Worm (Caenorhabditis elegans) whole organism, early embryonic: Measurements from ENCODE around the gene C50E3.12.

Source experiments
- B0310.2 ChIP-seq: sonication (generic microtip); optimal IDR thresholded peaks from 2 replicates; lab custom pipeline; 2016; ENCODE audit warnings: mild to moderate bottlenecking, missing genetic modification characterization, missing compliant biosample characterization
- F13C5.2 ChIP-seq: sonication (generic microtip); optimal IDR thresholded peaks from 2 replicates; lab custom pipeline; 2017; ENCODE audit warnings: mild to moderate bottlenecking, missing genetic modification characterization, inconsistent platforms, missing compliant biosample characterization
- aly-1 ChIP-seq: sonication (generic microtip); optimal IDR thresholded peaks from 2 replicates; lab custom pipeline; 2016; ENCODE audit warnings: missing genetic modification characterization, missing compliant biosample characterization
- ama-1 ChIP-seq: fragments of 150-350 bp; optimal IDR thresholded peaks from 2 replicates; lab custom pipeline; 2014
- ceh-13 ChIP-seq: fragments of 200-800 bp; sonication (Bioruptor generic); optimal IDR thresholded peaks from 2 replicates; lab custom pipeline; 2018; ENCODE audit warnings: mild to moderate bottlenecking, missing genetic modification characterization, missing compliant biosample characterization
- ceh-36 ChIP-seq: sonication (generic microtip); optimal IDR thresholded peaks from 2 replicates; lab custom pipeline; 2016; ENCODE audit warnings: missing genetic modification characterization, inconsistent platforms, missing compliant biosample characterization
- ets-7 ChIP-seq: sonication (generic microtip); optimal IDR thresholded peaks from 2 replicates; lab custom pipeline; 2016; ENCODE audit warnings: missing genotype, missing genetic modification characterization, missing compliant biosample characterization
- flt-1 ChIP-seq: fragments of 200-800 bp; sonication (Bioruptor generic); IDR thresholded peaks from 2 replicates; pipeline ENCODE4 v1.3.6; 2022; ENCODE audit warnings: missing genetic modification characterization, missing compliant biosample characterization
- hmbx-1 ChIP-seq: sonication (generic microtip); optimal IDR thresholded peaks from 2 replicates; lab custom pipeline; 2016; ENCODE audit warnings: mild to moderate bottlenecking, missing genetic modification characterization, missing compliant biosample characterization
- hmg-4 ChIP-seq: fragments of 200-800 bp; sonication (Bioruptor generic); optimal IDR thresholded peaks from 2 replicates; lab custom pipeline; 2018; ENCODE audit warnings: mild to moderate bottlenecking, missing genetic modification characterization, missing compliant biosample characterization
- hnd-1 ChIP-seq: sonication (generic microtip); optimal IDR thresholded peaks from 2 replicates; lab custom pipeline; 2016; ENCODE audit warnings: missing genetic modification characterization, missing compliant biosample characterization
- pes-1 ChIP-seq: fragments of 200-800 bp; sonication (Bioruptor generic); IDR thresholded peaks from 2 replicates; pipeline ENCODE4 v1.3.6; 2022; ENCODE audit warnings: missing genetic modification reagents, missing genetic modification characterization, missing compliant biosample characterization
- scrt-1 ChIP-seq: fragments of 200-800 bp; sonication (Bioruptor generic); IDR thresholded peaks from 2 replicates; pipeline ENCODE4 v1.3.6; 2022; ENCODE audit warnings: missing genetic modification characterization, missing compliant biosample characterization
- sea-1 ChIP-seq: fragments of 200-800 bp; sonication (Bioruptor generic); conservative IDR thresholded peaks from 2 replicates; pipeline ENCODE4 v1.3.6; 2022; ENCODE audit warnings: missing genetic modification characterization, missing compliant biosample characterization
- tbx-11 ChIP-seq: fragments of 200-800 bp; sonication (Bioruptor generic); IDR thresholded peaks from 2 replicates; pipeline ENCODE4 v1.3.6; 2022; ENCODE audit warnings: missing genetic modification characterization, missing compliant biosample characterization
- tbx-37 ChIP-seq: fragments of 200-800 bp; sonication (Bioruptor generic); conservative IDR thresholded peaks from 2 replicates; pipeline ENCODE4 v1.3.6; 2022; ENCODE audit warnings: missing genetic modification reagents, missing genetic modification characterization, missing compliant biosample characterization
- tra-4 ChIP-seq: sonication (generic microtip); optimal IDR thresholded peaks from 2 replicates; lab custom pipeline; 2017; ENCODE audit warnings: missing genetic modification characterization, missing compliant biosample characterization

The C50E3.12 gene

ce11 chrV:7622011-7622465, at the start of gene C50E3.12:
C50E3.12 (minus strand) TSS chrV:7622061.
- TF ChIP-seq ama-1: no peak
- TF ChIP-seq hnd-1 (tag; lab: Kevin White, UChicago): no peak

ce11 chrV:7667940-7668339, 46.1 kb upstream of the C50E3.12 start, which contains the start of gene C12D5.5:
C12D5.5 (plus strand) TSS chrV:7668240.
- TF ChIP-seq pes-1 (no peak), ceh-36 (tag; lab: Kevin White, UChicago) (no peak), B0310.2 (tag; lab: Kevin White, UChicago) (no peak), ama-1 (no peak), F13C5.2 (tag; lab: Kevin White, UChicago) (no peak), aly-1 (tag; lab: Kevin White, UChicago) (no peak), hnd-1 (tag; lab: Kevin White, UChicago) (no peak), sea-1 (no peak), flt-1 (GFP tag; lab: Robert Waterston, UW) (no peak)

ce11 chrV:7653567-7653966, 31.7 kb upstream of the C50E3.12 start, which contains the start of gene srh-200:
srh-200 (minus strand) TSS chrV:7653667.
- TF ChIP-seq ceh-13 (GFP tag; lab: Kevin White, UChicago) (no peak), scrt-1 (no peak), B0310.2 (tag; lab: Kevin White, UChicago) (no peak), F13C5.2 (tag; lab: Kevin White, UChicago) (no peak), aly-1 (tag; lab: Kevin White, UChicago) (no peak), flt-1 (GFP tag; lab: Robert Waterston, UW) (no peak), ets-7 (tag; lab: Kevin White, UChicago) (no peak), hmbx-1 (no peak), tbx-11 (GFP tag; lab: Robert Waterston, UW) (no peak), ama-1 (no peak), pes-1 (no peak), hnd-1 (tag; lab: Kevin White, UChicago) (no peak), hmg-4 (no peak), sea-1 (no peak), tbx-37 (GFP tag; lab: Robert Waterston, UW) (no peak), tra-4 (no peak), ceh-36 (tag; lab: Kevin White, UChicago) (no peak)

- TF ChIP-seq ets-7 (tag; lab: Kevin White, UChicago) (no peak), flt-1 (GFP tag; lab: Robert Waterston, UW) (no peak), hmbx-1 (no peak), F13C5.2 (tag; lab: Kevin White, UChicago) (no peak), hnd-1 (tag; lab: Kevin White, UChicago) (no peak), aly-1 (tag; lab: Kevin White, UChicago) (no peak), B0310.2 (tag; lab: Kevin White, UChicago) (no peak)
These were observed 29.9 kb upstream of the C50E3.12 start, which contains the start of gene srh-234 for ce11 chrV:7651757-7652156. srh-234 (minus strand) TSS chrV:7651857.

- no peak for TF ChIP-seq hmg-4
- no peak for TF ChIP-seq hnd-1 (tag; lab: Kevin White, UChicago)
These were observed 28.1 kb upstream of the C50E3.12 start for ce11 chrV:7649963-7650362.

- TF ChIP-seq ceh-36 (tag; lab: Kevin White, UChicago) (no peak), scrt-1 (no peak), ceh-13 (GFP tag; lab: Kevin White, UChicago) (no peak), hmbx-1 (no peak), ama-1 (no peak), tbx-37 (GFP tag; lab: Robert Waterston, UW) (no peak), hnd-1 (tag; lab: Kevin White, UChicago) (no peak), tbx-11 (GFP tag; lab: Robert Waterston, UW) (no peak), ets-7 (tag; lab: Kevin White, UChicago) (no peak), sea-1 (no peak), B0310.2 (tag; lab: Kevin White, UChicago) (no peak), flt-1 (GFP tag; lab: Robert Waterston, UW) (no peak), F13C5.2 (tag; lab: Kevin White, UChicago) (no peak), tra-4 (no peak), aly-1 (tag; lab: Kevin White, UChicago) (no peak), hmg-4 (no peak), pes-1 (no peak)
These were observed 25.3 kb upstream of the C50E3.12 start for ce11 chrV:7647147-7647546.

ce11 chrV:7645454-7645853, 23.6 kb upstream of the C50E3.12 start, which contains the start of gene str-47:
str-47 (plus strand) TSS chrV:7645754.
- TF ChIP-seq ets-7 (tag; lab: Kevin White, UChicago): no peak
- TF ChIP-seq F13C5.2 (tag; lab: Kevin White, UChicago): no peak

ce11 chrV:7643416-7643815, 21.6 kb upstream of the C50E3.12 start, which contains the start of gene F07C4.11:
F07C4.11 (minus strand) TSS chrV:7643516.
- TF ChIP-seq F13C5.2 (tag; lab: Kevin White, UChicago) (no peak), B0310.2 (tag; lab: Kevin White, UChicago) (no peak), tra-4 (no peak), ama-1 (no peak), aly-1 (tag; lab: Kevin White, UChicago) (no peak), scrt-1 (no peak), ets-7 (tag; lab: Kevin White, UChicago) (no peak), ceh-13 (GFP tag; lab: Kevin White, UChicago) (no peak), ceh-36 (tag; lab: Kevin White, UChicago) (no peak), pes-1 (no peak), sea-1 (no peak), hnd-1 (tag; lab: Kevin White, UChicago) (no peak)
